Fruit fly (Drosophila melanogaster) whole organism, embryonic: Measurements from ENCODE around the gene CG18507.

ENCODE experiments used
- Ada2b ChIP-seq: fragments of 200-800 bp; sonication (Bioruptor generic); IDR thresholded peaks from 2 replicates; pipeline ENCODE4 v1.3.6; 2022; ENCODE audit warnings: missing biosample characterization, missing genetic modification characterization
- Atf3 ChIP-seq: fragments of 200-800 bp; sonication (Bioruptor generic); optimal IDR thresholded peaks from 3 replicates; lab custom pipeline; 2016; ENCODE audit warnings: missing biosample characterization, missing genetic modification characterization
- BEAF-32 ChIP-seq: fragments of 200-800 bp; sonication (Bioruptor generic); optimal IDR thresholded peaks from 3 replicates; lab custom pipeline; 2017; ENCODE audit warnings: missing biosample characterization, missing genetic modification characterization, mild to moderate bottlenecking, moderate library complexity, missing genetic modification reagents
- CG11398 ChIP-seq: fragments of 200-800 bp; sonication (Bioruptor generic); optimal IDR thresholded peaks from 2 replicates; lab custom pipeline; 2016; ENCODE audit warnings: missing biosample characterization, missing genetic modification characterization
- CG13287 ChIP-seq: fragments of 200-800 bp; sonication (Bioruptor generic); IDR thresholded peaks from 2 replicates; pipeline ENCODE4 v1.3.6; 2022; ENCODE audit warnings: missing biosample characterization, missing genetic modification characterization; ENCODE audit not compliant: partially characterized antibody
- CG15601 ChIP-seq: fragments of 200-800 bp; sonication (Bioruptor generic); optimal IDR thresholded peaks from 3 replicates; lab custom pipeline; 2019; ENCODE audit warnings: missing biosample characterization, mild to moderate bottlenecking, missing genetic modification characterization, moderate library complexity
- CG16863 ChIP-seq: fragments of 200-800 bp; sonication (Bioruptor generic); optimal IDR thresholded peaks from 3 replicates; lab custom pipeline; 2016; ENCODE audit warnings: missing biosample characterization, missing genetic modification characterization
- CG17802 ChIP-seq: fragments of 200-800 bp; sonication (Bioruptor generic); optimal IDR thresholded peaks from 2 replicates; lab custom pipeline; 2018; ENCODE audit warnings: missing biosample characterization, mild to moderate bottlenecking, missing genetic modification characterization, moderate library complexity
- CG18262 ChIP-seq: fragments of 200-800 bp; optimal IDR thresholded peaks from 3 replicates; lab custom pipeline; 2019; ENCODE audit warnings: missing biosample characterization, mild to moderate bottlenecking, missing genetic modification characterization, moderate library complexity
- CG18619 ChIP-seq: fragments of 200-800 bp; sonication (Bioruptor generic); optimal IDR thresholded peaks from 3 replicates; lab custom pipeline; 2017; ENCODE audit warnings: missing biosample characterization, mild to moderate bottlenecking, missing genetic modification characterization
- CG32767 ChIP-seq: fragments of 200-800 bp; sonication (Bioruptor generic); IDR thresholded peaks from 2 replicates; pipeline ENCODE4 v1.3.6; 2022; ENCODE audit warnings: missing biosample characterization, missing genetic modification characterization
- CG32772 ChIP-seq: fragments of 200-800 bp; sonication (Bioruptor generic); IDR thresholded peaks from 2 replicates; pipeline ENCODE4 v1.3.6; 2022; ENCODE audit warnings: missing biosample characterization, missing genetic modification characterization
- CG33557 ChIP-seq: fragments of 200-800 bp; sonication (Bioruptor generic); optimal IDR thresholded peaks from 2 replicates; lab custom pipeline; 2019; ENCODE audit warnings: missing biosample characterization, mild to moderate bottlenecking, missing genetic modification characterization, moderate library complexity
- CG3838 ChIP-seq: fragments of 200-800 bp; sonication (Bioruptor generic); optimal IDR thresholded peaks from 3 replicates; lab custom pipeline; 2016; ENCODE audit warnings: missing biosample characterization, missing genetic modification characterization
- CG4404 ChIP-seq: fragments of 200-800 bp; sonication (Bioruptor generic); IDR thresholded peaks from 2 replicates; pipeline ENCODE4 v1.3.6; 2022; ENCODE audit warnings: missing biosample characterization, missing genetic modification characterization
- CG4424 ChIP-seq: fragments of 200-800 bp; sonication (Bioruptor generic); optimal IDR thresholded peaks from 3 replicates; lab custom pipeline; 2016; ENCODE audit warnings: missing biosample characterization, missing genetic modification characterization
- CG6813 ChIP-seq: fragments of 200-800 bp; sonication (Bioruptor generic); optimal IDR thresholded peaks from 2 replicates; lab custom pipeline; 2017; ENCODE audit warnings: missing biosample characterization, missing genetic modification characterization, mild to moderate bottlenecking, moderate library complexity, missing genetic modification reagents
- CG7271 ChIP-seq: fragments of 200-800 bp; sonication (Bioruptor generic); optimal IDR thresholded peaks from 2 replicates; lab custom pipeline; 2018; ENCODE audit warnings: missing biosample characterization, mild to moderate bottlenecking, missing genetic modification characterization, moderate library complexity
- CG7839 ChIP-seq: fragments of 200-800 bp; sonication (Bioruptor generic); optimal IDR thresholded peaks from 3 replicates; lab custom pipeline; 2018; ENCODE audit warnings: missing biosample characterization, mild to moderate bottlenecking, missing genetic modification characterization, moderate library complexity
- CG9727 ChIP-seq: fragments of 200-800 bp; sonication (Bioruptor generic); optimal IDR thresholded peaks from 3 replicates; lab custom pipeline; 2017; ENCODE audit warnings: missing biosample characterization, mild to moderate bottlenecking, missing genetic modification characterization
- CG9876 ChIP-seq: fragments of 200-800 bp; sonication (Bioruptor generic); optimal IDR thresholded peaks from 2 replicates; lab custom pipeline; 2016; ENCODE audit warnings: missing biosample characterization, missing genetic modification characterization
- Deaf1 ChIP-seq: fragments of 200-800 bp; optimal IDR thresholded peaks from 3 replicates; lab custom pipeline; 2019; ENCODE audit warnings: missing biosample characterization, mild to moderate bottlenecking, missing genetic modification characterization, moderate library complexity
- Doc2 ChIP-seq: fragments of 200-800 bp; sonication (Bioruptor generic); IDR thresholded peaks from 2 replicates; pipeline ENCODE4 v1.3.6; 2022; ENCODE audit warnings: missing biosample characterization, missing genetic modification characterization
- Doc3 ChIP-seq: fragments of 200-800 bp; sonication (Bioruptor generic); IDR thresholded peaks from 3 replicates; pipeline ENCODE4 v1.3.6; 2022; ENCODE audit warnings: missing biosample characterization, missing genetic modification characterization; ENCODE audit not compliant: partially characterized antibody
- Ets97D ChIP-seq: fragments of 200-800 bp; sonication (Bioruptor generic); optimal IDR thresholded peaks from 3 replicates; lab custom pipeline; 2016; ENCODE audit warnings: missing biosample characterization, missing genetic modification characterization
- Lhr ChIP-seq: fragments of 200-800 bp; sonication (Bioruptor generic); optimal IDR thresholded peaks from 3 replicates; lab custom pipeline; 2017; ENCODE audit warnings: mild to moderate bottlenecking, missing biosample characterization, missing genetic modification reagents, missing genetic modification characterization
- Med ChIP-seq: fragments of 200-800 bp; sonication (Bioruptor generic); peaks from one replicate; lab custom pipeline; 2016; ENCODE audit warnings: missing biosample characterization, missing genetic modification characterization, mild to moderate bottlenecking, inconsistent platforms, moderate library complexity
- Mes4 ChIP-seq: fragments of 200-800 bp; sonication (Bioruptor generic); optimal IDR thresholded peaks from 2 replicates; lab custom pipeline; 2016; ENCODE audit warnings: missing biosample characterization, missing genetic modification characterization
- NfI ChIP-seq: fragments of 200-800 bp; sonication (Bioruptor generic); optimal IDR thresholded peaks from 3 replicates; lab custom pipeline; 2018; ENCODE audit warnings: missing biosample characterization, mild to moderate bottlenecking, missing genetic modification characterization, moderate library complexity
- Optix ChIP-seq: fragments of 200-800 bp; sonication (Bioruptor generic); IDR thresholded peaks from 3 replicates; pipeline ENCODE4 v1.3.6; 2022; ENCODE audit warnings: missing biosample characterization, missing genetic modification characterization
- Pdp1 ChIP-seq, 2 experiments: fragments of 200-800 bp; sonication (Bioruptor generic); optimal IDR thresholded peaks; 3 replicates each; lab custom pipeline; 2016; ENCODE audit warnings: missing biosample characterization in 2 of 2, missing genetic modification characterization in 2 of 2, mild to moderate bottlenecking in 1 of 2, moderate library complexity in 1 of 2
- Scr ChIP-seq: fragments of 200-800 bp; sonication (Bioruptor generic); IDR thresholded peaks from 2 replicates; pipeline ENCODE4 v1.3.6; 2022; ENCODE audit warnings: missing biosample characterization, missing genetic modification characterization; ENCODE audit not compliant: partially characterized antibody
- Stat92E ChIP-seq, 3 experiments: fragments of >200 bp in 2 of 3; fragments of 200-800 bp in 1 of 3; sonication (Bioruptor generic) in 1 of 3; optimal IDR thresholded peaks; 2 replicates each; lab custom pipeline; 2017 to 2019; ENCODE audit warnings: missing biosample characterization in 3 of 3, missing genetic modification characterization in 3 of 3, mild to moderate bottlenecking in 1 of 3, moderate library complexity in 1 of 3
- bcd ChIP-seq: fragments of 200-800 bp; sonication (Bioruptor generic); optimal IDR thresholded peaks from 2 replicates; lab custom pipeline; 2017; ENCODE audit warnings: missing biosample characterization, mild to moderate bottlenecking, missing genetic modification characterization
- cg ChIP-seq: fragments of 200-800 bp; sonication (Bioruptor generic); optimal IDR thresholded peaks from 3 replicates; lab custom pipeline; 2019; ENCODE audit warnings: missing biosample characterization, mild to moderate bottlenecking, missing genetic modification characterization, moderate library complexity
- corto ChIP-seq: fragments of 200-800 bp; sonication (Bioruptor generic); optimal IDR thresholded peaks from 2 replicates; lab custom pipeline; 2016; ENCODE audit warnings: missing biosample characterization, mild to moderate bottlenecking, missing genetic modification characterization, moderate library complexity
- croc ChIP-seq: fragments of 200-800 bp; sonication (Bioruptor generic); conservative IDR thresholded peaks from 3 replicates; pipeline ENCODE4 v1.3.6; 2022; ENCODE audit warnings: missing biosample characterization, missing genetic modification characterization
- dan ChIP-seq: fragments of 200-800 bp; sonication (Bioruptor generic); IDR thresholded peaks from 2 replicates; pipeline ENCODE4 v1.3.6; 2022; ENCODE audit warnings: missing biosample characterization, missing genetic modification characterization
- eyg ChIP-seq: fragments of 200-800 bp; sonication (Bioruptor generic); optimal IDR thresholded peaks from 3 replicates; lab custom pipeline; 2016; ENCODE audit warnings: missing biosample characterization, missing genetic modification characterization
- fd102C ChIP-seq: fragments of 200-800 bp; sonication (Bioruptor generic); optimal IDR thresholded peaks from 2 replicates; lab custom pipeline; 2018; ENCODE audit warnings: missing biosample characterization, mild to moderate bottlenecking, missing genetic modification characterization, moderate library complexity
- fru ChIP-seq: fragments of >200 bp; optimal IDR thresholded peaks from 2 replicates; lab custom pipeline; 2017
- gem ChIP-seq: fragments of 200-800 bp; sonication (Bioruptor generic); optimal IDR thresholded peaks from 2 replicates; lab custom pipeline; 2019; ENCODE audit warnings: missing biosample characterization, mild to moderate bottlenecking, missing genetic modification characterization, moderate library complexity
- knrl ChIP-seq: fragments of 200-800 bp; sonication (Bioruptor generic); IDR thresholded peaks from 3 replicates; pipeline ENCODE4 v1.3.6; 2022; ENCODE audit warnings: missing biosample characterization, missing genetic modification characterization; ENCODE audit not compliant: partially characterized antibody
- luna ChIP-seq: fragments of 200-800 bp; sonication (Bioruptor generic); optimal IDR thresholded peaks from 2 replicates; lab custom pipeline; 2016; ENCODE audit warnings: missing biosample characterization, missing genetic modification characterization
- nmo ChIP-seq: fragments of 200-800 bp; sonication (Bioruptor generic); optimal IDR thresholded peaks from 2 replicates; lab custom pipeline; 2018; ENCODE audit warnings: missing biosample characterization, mild to moderate bottlenecking, missing genetic modification characterization, moderate library complexity
- onecut ChIP-seq: fragments of 200-800 bp; sonication (Bioruptor generic); IDR thresholded peaks from 2 replicates; pipeline ENCODE4 v1.3.6; 2022; ENCODE audit warnings: missing biosample characterization, missing genetic modification characterization
- so ChIP-seq: fragments of 200-800 bp; sonication (Bioruptor generic); IDR thresholded peaks from 3 replicates; pipeline ENCODE4 v1.3.6; 2022; ENCODE audit warnings: missing biosample characterization, missing genetic modification characterization
- sob ChIP-seq: fragments of 200-800 bp; sonication (Bioruptor generic); IDR thresholded peaks from 2 replicates; pipeline ENCODE4 v1.3.6; 2022; ENCODE audit warnings: missing biosample characterization, missing genetic modification characterization
- sr ChIP-seq: fragments of 200-800 bp; sonication (Bioruptor generic); IDR thresholded peaks from 3 replicates; pipeline ENCODE4 v1.3.6; 2022; ENCODE audit warnings: missing biosample characterization, missing genetic modification characterization
- wek ChIP-seq: fragments of 200-800 bp; sonication (Bioruptor generic); optimal IDR thresholded peaks from 3 replicates; lab custom pipeline; 2018; ENCODE audit warnings: missing biosample characterization, mild to moderate bottlenecking, missing genetic modification characterization, moderate library complexity

Gene CG18507

DNA sequence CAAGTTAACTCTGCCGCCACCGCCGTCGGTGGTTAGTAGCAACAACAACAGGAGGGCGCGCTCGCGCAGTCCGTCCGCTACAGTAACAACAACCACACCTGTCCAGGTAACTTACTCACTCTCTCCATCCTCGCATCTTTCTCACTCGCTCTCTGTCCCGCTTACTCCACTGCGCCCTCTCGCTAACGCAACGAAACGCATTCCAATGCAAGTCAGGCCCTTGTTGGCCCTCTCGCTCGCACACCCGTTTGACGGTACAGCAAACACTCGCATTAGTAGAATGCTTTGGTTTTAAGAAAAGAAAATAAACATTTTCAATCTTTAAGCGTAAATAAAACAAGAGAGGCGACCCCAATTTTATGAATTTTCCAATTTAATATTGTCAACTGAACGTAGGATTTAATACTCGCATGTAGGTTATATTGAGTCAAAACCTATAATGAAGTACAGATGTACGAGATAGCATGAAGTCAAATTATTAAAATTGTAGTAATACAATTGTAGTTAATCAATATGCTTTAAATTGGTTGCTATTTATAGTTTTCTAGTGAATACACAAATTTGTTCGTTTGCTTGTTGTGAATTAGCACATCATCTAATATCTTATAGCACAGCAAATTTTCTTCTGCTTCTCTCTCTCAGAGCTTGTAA lies 817 bp downstream of the CG18507 start (continued):
- TF ChIP-seq CG9876: no peak
- peak in 1 of 2 experiments; percentile 41 for TF ChIP-seq Pdp1 (GFP tag; optimal IDR thresholded peaks at IDR 0.05; lab: Kevin White, UChicago)
- TF ChIP-seq Optix (GFP tag; lab: Robert Waterston, UW): no peak
- TF ChIP-seq CG11398 (GFP tag; lab: Kevin White, UChicago): no peak
- no peak for TF ChIP-seq CG16863
- no peak for TF ChIP-seq CG4404
- no peak for TF ChIP-seq CG33557 (GFP tag; lab: Kevin White, UChicago)
- peak; percentile 55 for TF ChIP-seq CG18262
- no peak for TF ChIP-seq fru
- no peak for TF ChIP-seq wek (GFP tag; lab: Kevin White, UChicago)
- peak; percentile 2 for TF ChIP-seq Ets97D (GFP tag; lab: Kevin White, UChicago)
- no peak for TF ChIP-seq Lhr (GFP tag; lab: Kevin White, UChicago)
- TF ChIP-seq Med (GFP tag; lab: Kevin White, UChicago): peak; percentile 60
- no peak for TF ChIP-seq Atf3 (GFP tag; lab: Kevin White, UChicago)
- no peak for TF ChIP-seq Scr (GFP tag; lab: Robert Waterston, UW)
- peak; percentile 28 for TF ChIP-seq NfI (GFP tag; lab: Kevin White, UChicago)
- no peak for TF ChIP-seq so (GFP tag; lab: Robert Waterston, UW)
- TF ChIP-seq sob (GFP tag; lab: Robert Waterston, UW): no peak
- no peak for TF ChIP-seq Ada2b (GFP tag; lab: Robert Waterston, UW)
- peak; percentile 18 for TF ChIP-seq nmo
- no peak for TF ChIP-seq CG17802 (tag; lab: Kevin White, UChicago)
- TF ChIP-seq CG32772 (GFP tag; lab: Robert Waterston, UW): no peak
- peak; percentile 50 for TF ChIP-seq CG15601 (tag; lab: Kevin White, UChicago)
- peak; percentile 57 for TF ChIP-seq gem
- TF ChIP-seq croc (GFP tag; lab: Robert Waterston, UW): 0 out of 3 replicates have a peak, but pooled peaks have one; percentile 21
- no peak for TF ChIP-seq fd102C
- no peak for TF ChIP-seq CG7271 (tag; lab: Kevin White, UChicago)
- no peak for TF ChIP-seq knrl (GFP tag; lab: Robert Waterston, UW)
- peak; percentile 44 for TF ChIP-seq CG7839
- TF ChIP-seq cg (GFP tag; lab: Kevin White, UChicago): no peak
- no peak for TF ChIP-seq luna
- TF ChIP-seq CG32767: no peak
- TF ChIP-seq Stat92E (GFP tag; optimal IDR thresholded peaks at IDR 0.05; lab: Kevin White, UChicago): no peak
- peak; percentile 13 for TF ChIP-seq Mes4 (GFP tag; lab: Kevin White, UChicago)
- no peak for TF ChIP-seq Doc3 (GFP tag; lab: Robert Waterston, UW)
- TF ChIP-seq CG18619 (GFP tag; lab: Kevin White, UChicago): no peak
- no peak for TF ChIP-seq Doc2 (GFP tag; lab: Robert Waterston, UW)
- TF ChIP-seq onecut: no peak
- TF ChIP-seq Deaf1 (tag; lab: Kevin White, UChicago): no peak
- TF ChIP-seq CG9727 (GFP tag; lab: Kevin White, UChicago): no peak
- no peak for TF ChIP-seq CG13287 (GFP tag; lab: Robert Waterston, UW)
- no peak for TF ChIP-seq BEAF-32 (GFP tag; lab: Kevin White, UChicago)
- no peak for TF ChIP-seq corto (GFP tag; lab: Kevin White, UChicago)
- TF ChIP-seq bcd (GFP tag; lab: Kevin White, UChicago): no peak
- TF ChIP-seq dan (GFP tag; lab: Robert Waterston, UW): no peak
- no peak for TF ChIP-seq sr (GFP tag; lab: Robert Waterston, UW)
- TF ChIP-seq CG6813 (GFP tag; lab: Kevin White, UChicago): no peak
- peak; percentile 26 for TF ChIP-seq CG4424 (GFP tag; lab: Kevin White, UChicago)
- no peak for TF ChIP-seq CG3838
- no peak for TF ChIP-seq eyg (GFP tag; lab: Kevin White, UChicago)
